Worm (Caenorhabditis elegans) whole organism, dauer: ENCODE measurements around the gene rbmx-2.

Experiments
- unc-62 ChIP-seq: sonication (generic microtip); optimal IDR thresholded peaks from 2 replicates; lab custom pipeline; 2017; ENCODE audit warnings: missing biosample characterization, missing genetic modification reagents, missing genetic modification characterization

Gene rbmx-2

ce11 chrII:6202910-6203309, 6.2 kb upstream of the rbmx-2 start, which contains the start of gene C30B5.17:
Gene C30B5.17 (minus strand): TSS chrII:6203010.
- no peak for TF ChIP-seq unc-62

- TF ChIP-seq unc-62 = no peak
Measured at ce11 chrII:6199010-6199409, 2.3 kb upstream of the rbmx-2 start.

ce11 chrII:6198468-6198867, 1.7 kb upstream of the rbmx-2 start, which contains the start of gene szy-4:
Gene szy-4 (plus strand): TSS chrII:6198696.
- no peak for TF ChIP-seq unc-62

- TF ChIP-seq unc-62 = no peak
Measured at ce11 chrII:6192484-6192883, 4.3 kb downstream of the rbmx-2 start, which contains the start of gene cpb-2. Gene cpb-2 (plus strand): TSS chrII:6192784.

ce11 chrII:6191293-6191692, 5.5 kb downstream of the rbmx-2 start, which contains the start of gene fkh-8:
Gene fkh-8 (minus strand): TSS chrII:6191393.
- no peak for TF ChIP-seq unc-62

- TF ChIP-seq unc-62 = no peak
Measured at ce11 chrII:6190770-6191169, 6.0 kb downstream of the rbmx-2 start.

- TF ChIP-seq unc-62 = no peak
Measured at ce11 chrII:6181337-6181736, 15.4 kb downstream of the rbmx-2 start.

- TF ChIP-seq unc-62 = no peak
Measured at ce11 chrII:6180552-6180951, 16.2 kb downstream of the rbmx-2 start.

- no peak for TF ChIP-seq unc-62
Measured at ce11 chrII:6179531-6179930, 17.2 kb downstream of the rbmx-2 start, which contains the start of gene F40H3.1. Gene F40H3.1 (plus strand): TSS chrII:6179831.

- no peak for TF ChIP-seq unc-62
Measured at ce11 chrII:6178743-6179129, 18.0 kb downstream of the rbmx-2 start.

ce11 chrII:6177975-6178742, 18.6 kb downstream of the rbmx-2 start:
- TF ChIP-seq unc-62 = no peak

ce11 chrII:6176154-6176897, 20.4 kb downstream of the rbmx-2 start:
- TF ChIP-seq unc-62 = no peak

ce11 chrII:6175027-6175426, 21.7 kb downstream of the rbmx-2 start:
- TF ChIP-seq unc-62 = no peak

- no peak for TF ChIP-seq unc-62
Measured at ce11 chrII:6173400-6173799, 23.3 kb downstream of the rbmx-2 start, which contains the start of gene F40H3.2. Gene F40H3.2 (plus strand): TSS chrII:6173649.

ce11 chrII:6171228-6171627, 25.5 kb downstream of the rbmx-2 start, which contains the start of gene F40H3.3:
Gene F40H3.3 (plus strand): TSS chrII:6171507.
- no peak for TF ChIP-seq unc-62

ce11 chrII:6170236-6170635, 26.5 kb downstream of the rbmx-2 start:
- no peak for TF ChIP-seq unc-62

- TF ChIP-seq unc-62 = no peak
Measured at ce11 chrII:6169156-6169555, 27.6 kb downstream of the rbmx-2 start, which contains the start of gene hst-3.1. Gene hst-3.1 (minus strand): TSS chrII:6169256.
